Fruit fly (Drosophila melanogaster) whole organism, wandering third instar larva: Measurements from ENCODE around the gene Smn.
A peak's percentile ranks its signal among the peaks of the same experiment; 100 is the strongest.

ENCODE experiments used
- Abd-B ChIP-seq: fragments of >200 bp; optimal IDR thresholded peaks from 2 replicates; lab custom pipeline; 2017; ENCODE audit warnings: missing biosample characterization, missing genetic modification characterization
- CG32264 ChIP-seq: fragments of 200-800 bp; sonication (Bioruptor generic); optimal IDR thresholded peaks from 2 replicates; lab custom pipeline; 2016; ENCODE audit warnings: missing biosample characterization, missing genetic modification characterization
- CG9705 ChIP-seq: fragments of 200-800 bp; sonication (Bioruptor generic); optimal IDR thresholded peaks from 2 replicates; lab custom pipeline; 2018; ENCODE audit warnings: missing biosample characterization, mild to moderate bottlenecking, missing genetic modification characterization
- CrebA ChIP-seq: fragments of 200-800 bp; sonication (Bioruptor generic); optimal IDR thresholded peaks from 2 replicates; lab custom pipeline; 2016; ENCODE audit warnings: missing biosample characterization, mild to moderate bottlenecking, missing genetic modification characterization, borderline replicate concordance
- Dfd ChIP-seq: fragments of >200 bp; optimal IDR thresholded peaks from 2 replicates; lab custom pipeline; 2017; ENCODE audit warnings: missing biosample characterization, missing genetic modification characterization
- Dif ChIP-seq: fragments of 200-275, 200-300 bp; sonication (Bioruptor generic); optimal IDR thresholded peaks from 2 replicates; lab custom pipeline; 2018; ENCODE audit warnings: missing biosample characterization, missing genetic modification characterization; ENCODE audit not compliant: partially characterized antibody
- GATAd ChIP-seq: sonication (Bioruptor generic); optimal IDR thresholded peaks from 2 replicates; lab custom pipeline; 2016; ENCODE audit warnings: missing biosample characterization, missing genetic modification characterization
- HLH106 ChIP-seq: fragments of 200-800 bp; optimal IDR thresholded peaks from 3 replicates; lab custom pipeline; 2019; ENCODE audit warnings: missing biosample characterization, mild to moderate bottlenecking, missing genetic modification characterization, moderate library complexity
- Hnf4 ChIP-seq: fragments of 200-800 bp; sonication (Bioruptor generic); optimal IDR thresholded peaks from 2 replicates; lab custom pipeline; 2016; ENCODE audit warnings: missing biosample characterization, mild to moderate bottlenecking, missing genetic modification characterization
- Hr78 ChIP-seq: fragments of >200 bp; optimal IDR thresholded peaks from 2 replicates; lab custom pipeline; 2017; ENCODE audit warnings: missing biosample characterization, missing genetic modification characterization
- Hr83 ChIP-seq: fragments of 200-300 bp; sonication (Bioruptor generic); optimal IDR thresholded peaks from 2 replicates; lab custom pipeline; 2016; ENCODE audit warnings: missing biosample characterization, mild to moderate bottlenecking, missing genetic modification characterization, moderate library complexity; ENCODE audit not compliant: poor library complexity, severe bottlenecking
- Jra ChIP-seq: sonication (Bioruptor generic); optimal IDR thresholded peaks from 2 replicates; lab custom pipeline; 2016; ENCODE audit warnings: missing biosample characterization, missing genetic modification characterization
- Mio ChIP-seq: sonication (Bioruptor generic); optimal IDR thresholded peaks from 2 replicates; lab custom pipeline; 2016; ENCODE audit warnings: missing biosample characterization, missing genetic modification characterization
- Myc ChIP-seq: fragments of >200 bp; optimal IDR thresholded peaks from 2 replicates; lab custom pipeline; 2017
- N ChIP-seq: fragments of >200 bp; optimal IDR thresholded peaks from 2 replicates; lab custom pipeline; 2018; ENCODE audit warnings: missing biosample characterization, missing external identifiers, missing genetic modification characterization
- OdsH ChIP-seq: fragments of 200-800 bp; sonication (Bioruptor generic); optimal IDR thresholded peaks from 2 replicates; lab custom pipeline; 2016; ENCODE audit warnings: missing biosample characterization, mild to moderate bottlenecking, missing genetic modification characterization
- Rel ChIP-seq, 2 experiments: fragments of 200-800 bp; sonication (Bioruptor generic) in 1 of 2; optimal IDR thresholded peaks; 2 replicates in 1 of 2; 3 replicates in 1 of 2; lab custom pipeline; 2016 to 2019; ENCODE audit warnings: mild to moderate bottlenecking in 2 of 2, missing biosample characterization in 2 of 2, missing genetic modification characterization in 2 of 2, moderate library complexity in 1 of 2
- Sp1 ChIP-seq: fragments of 200-800 bp; sonication (Bioruptor generic); optimal IDR thresholded peaks from 3 replicates; lab custom pipeline; 2019; ENCODE audit warnings: missing biosample characterization, mild to moderate bottlenecking, missing genetic modification characterization, moderate library complexity
- Vsx2 ChIP-seq: fragments of 200-300, 225-300 bp; sonication (Bioruptor generic); optimal IDR thresholded peaks from 2 replicates; lab custom pipeline; 2018; ENCODE audit warnings: missing biosample characterization, missing genetic modification characterization; ENCODE audit not compliant: partially characterized antibody
- br ChIP-seq: fragments of 200-800 bp; sonication (Bioruptor generic); optimal IDR thresholded peaks from 2 replicates; lab custom pipeline; 2016; ENCODE audit warnings: missing biosample characterization, missing genetic modification characterization
- brk ChIP-seq: fragments of 200-800 bp; sonication (Bioruptor generic); optimal IDR thresholded peaks from 2 replicates; lab custom pipeline; 2016; ENCODE audit warnings: missing biosample characterization, mild to moderate bottlenecking, missing genetic modification characterization
- dl ChIP-seq, 2 experiments: fragments of 175-275, 200-275 bp in 1 of 2; fragments of 200-275 bp in 1 of 2; sonication (Bioruptor generic); optimal IDR thresholded peaks; lab custom pipeline; 2018; ENCODE audit warnings: mild to moderate bottlenecking in 2 of 2, missing biosample characterization in 2 of 2, missing genetic modification characterization in 2 of 2, moderate library complexity in 2 of 2; ENCODE audit not compliant: partially characterized antibody in 2 of 2, insufficient read depth in 1 of 2
- dmrt93B ChIP-seq: fragments of 200-800 bp; sonication (Bioruptor generic); optimal IDR thresholded peaks from 2 replicates; lab custom pipeline; 2018; ENCODE audit warnings: missing biosample characterization, mild to moderate bottlenecking, missing genetic modification characterization
- dsf ChIP-seq: sonication (Bioruptor generic); optimal IDR thresholded peaks from 2 replicates; lab custom pipeline; 2016; ENCODE audit warnings: missing biosample characterization, missing genetic modification characterization, borderline replicate concordance
- ey ChIP-seq: fragments of 200-800 bp; sonication (Bioruptor generic); optimal IDR thresholded peaks from 2 replicates; lab custom pipeline; 2016; ENCODE audit warnings: missing biosample characterization, missing genetic modification characterization
- foxo ChIP-seq, 2 experiments: fragments of 200-800 bp; sonication (Bioruptor generic); optimal IDR thresholded peaks; 2 replicates in 1 of 2; 3 replicates in 1 of 2; lab custom pipeline; 2016 to 2017; ENCODE audit warnings: missing biosample characterization in 2 of 2, missing genetic modification characterization in 2 of 2
- fru ChIP-seq: fragments of 200-800 bp; sonication (Bioruptor generic); optimal IDR thresholded peaks from 3 replicates; lab custom pipeline; 2016; ENCODE audit warnings: missing biosample characterization, mild to moderate bottlenecking, missing genetic modification characterization
- h ChIP-seq: fragments of 200-800 bp; sonication (Bioruptor generic); optimal IDR thresholded peaks from 3 replicates; lab custom pipeline; 2016; ENCODE audit warnings: missing biosample characterization, mild to moderate bottlenecking, missing genetic modification characterization
- jim ChIP-seq: fragments of 175-275, 200-325 bp; sonication (Bioruptor generic); optimal IDR thresholded peaks from 2 replicates; lab custom pipeline; 2016; ENCODE audit warnings: missing biosample characterization, mild to moderate bottlenecking, missing genetic modification characterization
- lola ChIP-seq: fragments of >200 bp; optimal IDR thresholded peaks from 2 replicates; lab custom pipeline; 2017; ENCODE audit warnings: missing biosample characterization, missing genetic modification characterization
- pan ChIP-seq: fragments of >200 bp; optimal IDR thresholded peaks from 2 replicates; lab custom pipeline; 2017
- psq ChIP-seq: fragments of 200-800 bp; sonication (Bioruptor generic); optimal IDR thresholded peaks from 3 replicates; lab custom pipeline; 2017; ENCODE audit warnings: missing biosample characterization, mild to moderate bottlenecking, missing genetic modification characterization, moderate library complexity
- rgr ChIP-seq: fragments of 200-800 bp; sonication (Bioruptor generic); optimal IDR thresholded peaks from 3 replicates; lab custom pipeline; 2016; ENCODE audit warnings: missing biosample characterization, mild to moderate bottlenecking, missing genetic modification characterization
- sage ChIP-seq: fragments of 200-800 bp; sonication (Bioruptor generic); optimal IDR thresholded peaks from 2 replicates; lab custom pipeline; 2016; ENCODE audit warnings: missing biosample characterization, mild to moderate bottlenecking, missing genetic modification characterization
- sv ChIP-seq: fragments of 200-800 bp; sonication (Bioruptor generic); optimal IDR thresholded peaks from 3 replicates; lab custom pipeline; 2016; ENCODE audit warnings: missing biosample characterization, missing genetic modification characterization
- tai ChIP-seq: sonication (Bioruptor generic); optimal IDR thresholded peaks from 2 replicates; lab custom pipeline; 2016; ENCODE audit warnings: missing biosample characterization, missing genetic modification characterization
- usp ChIP-seq: fragments of >200 bp; optimal IDR thresholded peaks from 2 replicates; lab custom pipeline; 2017; ENCODE audit warnings: missing biosample characterization, missing genetic modification characterization
- woc ChIP-seq: sonication (Bioruptor generic); optimal IDR thresholded peaks from 2 replicates; lab custom pipeline; 2016; ENCODE audit warnings: missing biosample characterization, mild to moderate bottlenecking, missing genetic modification characterization

Gene Smn

DNA sequence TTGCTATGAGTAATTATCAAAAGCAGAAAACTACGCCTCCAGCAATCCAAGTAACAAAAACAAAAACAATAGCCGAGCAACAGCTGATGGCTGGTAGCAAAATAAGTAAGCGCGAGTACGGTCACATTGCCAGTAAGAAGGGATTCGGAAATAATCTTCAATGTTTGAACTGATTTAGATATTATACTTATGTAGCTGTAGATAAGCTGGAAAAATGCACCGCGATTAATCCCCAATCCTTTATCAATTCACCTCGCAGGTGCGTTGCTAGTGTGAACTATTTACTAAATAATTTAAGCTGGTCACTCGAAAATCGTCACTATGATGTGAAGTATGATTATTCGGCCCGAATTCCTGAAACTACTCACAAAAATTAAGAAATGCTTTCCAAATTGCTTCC is 5.6 kb upstream of the Smn start, which contains the start of the genes Syx8 and CG32163:
Syx8 (minus strand) TSS at position 69 of the 400 bp plus-strand sequence.
CG32163 (plus strand) TSS at position 169 of the 400 bp plus-strand sequence.
- TF ChIP-seq Hr78 (GFP tag; lab: Kevin White, UChicago) (no peak), Rel (GFP tag; optimal IDR thresholded peaks at IDR 0.05; lab: Kevin White, UChicago) (no peak), Rel (tag; optimal IDR thresholded peaks at IDR 0.05; lab: Kevin White, UChicago) (peak; percentile 13)

DNA sequence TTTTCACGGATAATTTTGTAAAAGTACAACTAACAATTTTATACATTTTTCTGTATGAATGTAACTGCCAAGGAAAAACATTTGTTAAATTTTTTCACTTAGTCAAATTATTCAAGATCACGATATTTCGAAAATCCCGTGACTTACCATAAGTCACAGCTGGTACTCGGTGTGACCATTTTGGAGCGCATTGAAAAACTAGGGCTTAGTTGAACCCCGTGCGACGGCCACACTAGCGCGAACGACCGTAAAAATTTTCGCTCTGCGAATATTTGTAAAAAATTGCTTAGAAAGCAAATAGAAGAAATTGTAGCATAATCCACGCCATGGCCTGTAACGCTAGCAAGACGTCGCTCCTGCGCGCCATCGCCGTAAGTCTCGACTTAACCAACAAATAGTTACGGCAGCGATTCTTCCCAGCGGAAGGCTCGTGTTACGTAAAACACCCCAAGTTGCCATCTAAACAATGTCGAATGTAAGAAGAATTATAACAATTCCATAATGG is 2.8 kb upstream of the Smn start, which contains the start of gene UQCR-C2:
UQCR-C2 (plus strand) TSS at position 51 of the 505 bp plus-strand sequence.
- no peak for TF ChIP-seq Hnf4 (GFP tag; lab: Kevin White, UChicago)
- TF ChIP-seq Dif (GFP tag; lab: Kevin White, UChicago), result peak; percentile 10
- no peak for TF ChIP-seq ey (GFP tag; lab: Kevin White, UChicago)
- TF ChIP-seq foxo (GFP tag; optimal IDR thresholded peaks at IDR 0.05; lab: Kevin White, UChicago), result peak in 1 of 2 experiments; percentile 2
- TF ChIP-seq rgr, result peak; percentile 63
- TF ChIP-seq Hr78 (GFP tag; lab: Kevin White, UChicago), result no peak
- TF ChIP-seq Mio (GFP tag; lab: Kevin White, UChicago), result no peak
- peak; percentile 11 for TF ChIP-seq Sp1 (GFP tag; lab: Kevin White, UChicago)
- TF ChIP-seq Hr83 (GFP tag; lab: Kevin White, UChicago), result peak; percentile 8
- peak; percentile 87 for TF ChIP-seq woc (GFP tag; lab: Kevin White, UChicago)
- no peak for TF ChIP-seq CG9705 (GFP tag; lab: Kevin White, UChicago)
- no peak for TF ChIP-seq dsf (GFP tag; lab: Kevin White, UChicago)
- no peak for TF ChIP-seq sage (GFP tag; lab: Kevin White, UChicago)
- no peak for TF ChIP-seq tai (GFP tag; lab: Kevin White, UChicago)
- TF ChIP-seq CrebA (GFP tag; lab: Kevin White, UChicago), result no peak
- no peak for TF ChIP-seq h
- TF ChIP-seq Jra (GFP tag; lab: Kevin White, UChicago), result no peak
- no peak for TF ChIP-seq Myc (lab: Kevin White, UChicago)
- no peak for TF ChIP-seq Rel (GFP tag; optimal IDR thresholded peaks at IDR 0.05; lab: Kevin White, UChicago)
- TF ChIP-seq Rel (tag; optimal IDR thresholded peaks at IDR 0.05; lab: Kevin White, UChicago), result peak; percentile 46
- no peak for TF ChIP-seq dl (GFP tag; optimal IDR thresholded peaks at IDR 0.05; lab: Kevin White, UChicago; ENCODE audit: insufficient read depth in 1 of 2, partially characterized antibody in 2 of 2)
- TF ChIP-seq brk (GFP tag; lab: Kevin White, UChicago), result no peak
- no peak for TF ChIP-seq Dfd (GFP tag; lab: Kevin White, UChicago)
- no peak for TF ChIP-seq Vsx2
- TF ChIP-seq usp (GFP tag; lab: Kevin White, UChicago), result no peak
- TF ChIP-seq psq, result no peak
- no peak for TF ChIP-seq lola
- no peak for TF ChIP-seq GATAd (GFP tag; lab: Kevin White, UChicago)
- TF ChIP-seq br (GFP tag; lab: Kevin White, UChicago), result no peak
- no peak for TF ChIP-seq Abd-B (GFP tag; lab: Kevin White, UChicago)
- no peak for TF ChIP-seq pan (lab: Kevin White, UChicago)
- TF ChIP-seq dmrt93B, result no peak
- TF ChIP-seq jim (GFP tag; lab: Kevin White, UChicago), result no peak
- no peak for TF ChIP-seq fru (GFP tag; lab: Kevin White, UChicago)
- TF ChIP-seq HLH106 (tag; lab: Kevin White, UChicago), result peak; percentile 13
- no peak for TF ChIP-seq CG32264 (GFP tag; lab: Kevin White, UChicago)
- TF ChIP-seq sv (GFP tag; lab: Kevin White, UChicago), result no peak
- TF ChIP-seq OdsH, result no peak
- no peak for TF ChIP-seq N
